Worm (Caenorhabditis elegans): ENCODE results near the gene cest-25.

Gene cest-25

ce11 chrIII:2769078-2769477 lies 29.7 kb upstream of the cest-25 start:
- no peak for TF ChIP-seq ets-4 (GFP tag; optimal IDR thresholded peaks at IDR 0.05)
- no peak for TF ChIP-seq T26A5.8 (tag; optimal IDR thresholded peaks at IDR 0.05)

ce11 chrIII:2768635-2769034 lies 29.3 kb upstream of the cest-25 start, which contains the start of gene swsn-3:
Gene swsn-3 (minus strand): TSS chrIII:2768679.
- TF ChIP-seq F23B12.7 (tag; optimal IDR thresholded peaks at IDR 0.05; ENCODE audit: insufficient read depth) (peak; percentile 86), K11D2.4 (GFP tag; IDR thresholded peaks at IDR 0.05) (peak; percentile 60; the same call in 1 of the 2 replicates), ceh-27 (GFP tag; optimal IDR thresholded peaks at IDR 0.05) (peak; percentile 52), nhr-80 (tag; optimal IDR thresholded peaks at IDR 0.05) (peak; percentile 43), somi-1 (GFP tag; optimal IDR thresholded peaks at IDR 0.05) (no peak), hmg-1.2 (GFP tag; IDR thresholded peaks at IDR 0.05) (peak; percentile 59), nfya-2 (GFP tag; IDR thresholded peaks at IDR 0.05) (no peak), F39B2.1 (GFP tag; IDR thresholded peaks at IDR 0.05) (no peak), D2030.7 (GFP tag; IDR thresholded peaks at IDR 0.05) (peak; percentile 79), egl-44 (GFP tag; IDR thresholded peaks at IDR 0.05) (no peak), rec-8 (tag; optimal IDR thresholded peaks at IDR 0.05) (peak; percentile 56 to 88), madf-10 (tag; optimal IDR thresholded peaks at IDR 0.05) (peak; percentile 13), ceh-100 (GFP tag; IDR thresholded peaks at IDR 0.05) (peak; percentile 82), ztf-3 (GFP tag; optimal IDR thresholded peaks at IDR 0.05) (no peak), ztf-6 (GFP tag; IDR thresholded peaks at IDR 0.05) (no peak), rcor-1 (GFP tag; IDR thresholded peaks at IDR 0.05) (peak; percentile 86), madf-8 (GFP tag; conservative IDR thresholded peaks at IDR 0.05) (peak; percentile 42), rpc-1 (optimal IDR thresholded peaks at IDR 0.05) (peak; percentile 47), rpc-1 (tag; optimal IDR thresholded peaks at IDR 0.05) (peak; percentile 1), hsf-1 (GFP tag; IDR thresholded peaks at IDR 0.05) (no peak), nhr-90 (tag; optimal IDR thresholded peaks at IDR 0.05) (no peak), unc-130 (GFP tag; optimal IDR thresholded peaks at IDR 0.05) (peak; percentile 68), ama-1 (optimal IDR thresholded peaks at IDR 0.05) (no peak), ama-1 (GFP tag; optimal IDR thresholded peaks at IDR 0.05) (peak; percentile 20 to 72), F57C9.4 (tag; optimal IDR thresholded peaks at IDR 0.05) (no peak), athp-1 (tag; optimal IDR thresholded peaks at IDR 0.05) (peak; percentile 95), efl-1 (GFP tag; optimal IDR thresholded peaks at IDR 0.05) (peak; percentile 50), die-1 (tag; optimal IDR thresholded peaks at IDR 0.05) (no peak), lin-26 (GFP tag; IDR thresholded peaks at IDR 0.05) (no peak), snpc-1.3 (tag; optimal IDR thresholded peaks at IDR 0.05; ENCODE audit: insufficient read depth) (peak; percentile 75), lin-40 (tag; optimal IDR thresholded peaks at IDR 0.05) (peak; percentile 80), nfya-1 (tag; optimal IDR thresholded peaks at IDR 0.05; ENCODE audit: borderline replicate concordance, insufficient read depth) (no peak), dox-1 (GFP tag; IDR thresholded peaks at IDR 0.05) (peak; percentile 87), F10E7.11 (tag; optimal IDR thresholded peaks at IDR 0.05) (no peak), lsy-27 (tag; optimal IDR thresholded peaks at IDR 0.05; ENCODE audit: borderline replicate concordance, insufficient read depth) (peak; percentile 72), lir-1 (GFP tag; conservative IDR thresholded peaks at IDR 0.05) (peak; percentile 41; the same call in 1 of the 2 replicates), hlh-26 (GFP tag; conservative IDR thresholded peaks at IDR 0.05) (no peak), hrde-1 (tag; optimal IDR thresholded peaks at IDR 0.05; ENCODE audit: borderline replicate concordance) (no peak), pbrm-1 (GFP tag; IDR thresholded peaks at IDR 0.05) (peak; percentile 86), unc-62 (GFP tag; optimal IDR thresholded peaks at IDR 0.05) (no peak), cebp-2 (GFP tag; IDR thresholded peaks at IDR 0.05) (no peak), lin-54 (GFP tag; optimal IDR thresholded peaks at IDR 0.05) (peak; percentile 86), F33H1.4 (GFP tag; IDR thresholded peaks at IDR 0.05) (peak; percentile 71), F52B5.7 (tag; optimal IDR thresholded peaks at IDR 0.05) (peak; percentile 19), F55B11.4 (tag; optimal IDR thresholded peaks at IDR 0.05; ENCODE audit: borderline replicate concordance, insufficient read depth) (no peak)
